Worm (Caenorhabditis elegans): ENCODE data around the gene glb-23.
A peak's percentile ranks its signal among the peaks of the same experiment; 100 is the strongest.

Gene glb-23

ce11 chrIV:7243913-7244312, 24.6 kb upstream of the glb-23 start, which contains the start of gene afmd-1:
Gene afmd-1, plus strand, starts transcription at chrIV:7244228.
- TF ChIP-seq ztf-29 (GFP tag; IDR thresholded peaks at IDR 0.05) (no peak), ztf-23 (GFP tag; IDR thresholded peaks at IDR 0.05) (no peak), ref-1 (GFP tag; conservative IDR thresholded peaks at IDR 0.05) (no peak), cog-1 (tag; optimal IDR thresholded peaks at IDR 0.05) (no peak), T22C8.4 (GFP tag; IDR thresholded peaks at IDR 0.05) (no peak)

ce11 chrIV:7242220-7242789, 23.0 kb upstream of the glb-23 start, which contains the start of gene gstk-2:
Gene gstk-2, minus strand, starts transcription at chrIV:7242270.
- TF ChIP-seq klf-2 (GFP tag; conservative IDR thresholded peaks at IDR 0.05) (no peak), ztf-29 (GFP tag; IDR thresholded peaks at IDR 0.05) (no peak), ztf-23 (GFP tag; IDR thresholded peaks at IDR 0.05) (no peak), tab-1 (GFP tag; IDR thresholded peaks at IDR 0.05) (no peak), med-1 (GFP tag; optimal IDR thresholded peaks at IDR 0.05; ENCODE audit: insufficient read depth) (no peak), ref-1 (GFP tag; conservative IDR thresholded peaks at IDR 0.05) (no peak), cog-1 (tag; optimal IDR thresholded peaks at IDR 0.05) (no peak), flt-1 (GFP tag; IDR thresholded peaks at IDR 0.05) (no peak), T22C8.4 (GFP tag; IDR thresholded peaks at IDR 0.05) (no peak)

ce11 chrIV:7240564-7240963, 21.3 kb upstream of the glb-23 start:
- TF ChIP-seq T22C8.4 (GFP tag; IDR thresholded peaks at IDR 0.05) (no peak), klf-2 (GFP tag; conservative IDR thresholded peaks at IDR 0.05) (no peak), tab-1 (GFP tag; IDR thresholded peaks at IDR 0.05) (no peak), flt-1 (GFP tag; IDR thresholded peaks at IDR 0.05) (no peak), med-1 (GFP tag; optimal IDR thresholded peaks at IDR 0.05; ENCODE audit: insufficient read depth) (no peak), cog-1 (tag; optimal IDR thresholded peaks at IDR 0.05) (no peak), ztf-29 (GFP tag; IDR thresholded peaks at IDR 0.05) (no peak), ztf-23 (GFP tag; IDR thresholded peaks at IDR 0.05) (no peak), ref-1 (GFP tag; conservative IDR thresholded peaks at IDR 0.05) (no peak)

ce11 chrIV:7237668-7238214, 18.4 kb upstream of the glb-23 start, which contains the start of gene elo-3:
Gene elo-3, plus strand, starts transcription at chrIV:7237718.
- no peak for TF ChIP-seq ref-1 (GFP tag; conservative IDR thresholded peaks at IDR 0.05)
- TF ChIP-seq ztf-23 (GFP tag; IDR thresholded peaks at IDR 0.05), result no peak
- TF ChIP-seq klf-2 (GFP tag; conservative IDR thresholded peaks at IDR 0.05), result no peak
- no peak for TF ChIP-seq ztf-29 (GFP tag; IDR thresholded peaks at IDR 0.05)
- TF ChIP-seq flt-1 (GFP tag; IDR thresholded peaks at IDR 0.05), result no peak
- no peak for TF ChIP-seq T22C8.4 (GFP tag; IDR thresholded peaks at IDR 0.05)
- TF ChIP-seq cog-1 (tag; optimal IDR thresholded peaks at IDR 0.05), result no peak

- TF ChIP-seq klf-2 (GFP tag; conservative IDR thresholded peaks at IDR 0.05), result no peak
- TF ChIP-seq tab-1 (GFP tag; IDR thresholded peaks at IDR 0.05), result no peak
- TF ChIP-seq ztf-23 (GFP tag; IDR thresholded peaks at IDR 0.05), result no peak
- no peak for TF ChIP-seq cog-1 (tag; optimal IDR thresholded peaks at IDR 0.05)
- TF ChIP-seq flt-1 (GFP tag; IDR thresholded peaks at IDR 0.05), result no peak
- no peak for TF ChIP-seq ztf-29 (GFP tag; IDR thresholded peaks at IDR 0.05)
These were observed 17.0 kb upstream of the glb-23 start for ce11 chrIV:7236248-7236772.

ce11 chrIV:7235382-7235917, 16.2 kb upstream of the glb-23 start:
- no peak for TF ChIP-seq ref-1 (GFP tag; conservative IDR thresholded peaks at IDR 0.05)
- peak; percentile 58 for TF ChIP-seq cog-1 (tag; optimal IDR thresholded peaks at IDR 0.05)
- TF ChIP-seq tab-1 (GFP tag; IDR thresholded peaks at IDR 0.05), result 0 out of 2 replicates have a peak, but pooled peaks have one; percentile 52
- TF ChIP-seq klf-2 (GFP tag; conservative IDR thresholded peaks at IDR 0.05), result no peak
- TF ChIP-seq flt-1 (GFP tag; IDR thresholded peaks at IDR 0.05), result peak; percentile 68
- peak; percentile 55; the same call in 1 of the 2 replicates for TF ChIP-seq ztf-23 (GFP tag; IDR thresholded peaks at IDR 0.05)

ce11 chrIV:7234623-7235022, 15.3 kb upstream of the glb-23 start:
- no peak for TF ChIP-seq med-1 (GFP tag; optimal IDR thresholded peaks at IDR 0.05; ENCODE audit: insufficient read depth)
- TF ChIP-seq ztf-23 (GFP tag; IDR thresholded peaks at IDR 0.05), result no peak
- TF ChIP-seq cog-1 (tag; optimal IDR thresholded peaks at IDR 0.05), result no peak
- no peak for TF ChIP-seq T22C8.4 (GFP tag; IDR thresholded peaks at IDR 0.05)
- no peak for TF ChIP-seq tab-1 (GFP tag; IDR thresholded peaks at IDR 0.05)
- no peak for TF ChIP-seq ztf-29 (GFP tag; IDR thresholded peaks at IDR 0.05)
- no peak for TF ChIP-seq ref-1 (GFP tag; conservative IDR thresholded peaks at IDR 0.05)
- no peak for TF ChIP-seq flt-1 (GFP tag; IDR thresholded peaks at IDR 0.05)
- no peak for TF ChIP-seq klf-2 (GFP tag; conservative IDR thresholded peaks at IDR 0.05)

ce11 chrIV:7233566-7234014, 14.3 kb upstream of the glb-23 start:
- TF ChIP-seq ref-1 (GFP tag; conservative IDR thresholded peaks at IDR 0.05) (no peak), cog-1 (tag; optimal IDR thresholded peaks at IDR 0.05) (no peak), klf-2 (GFP tag; conservative IDR thresholded peaks at IDR 0.05) (no peak), tab-1 (GFP tag; IDR thresholded peaks at IDR 0.05) (no peak), flt-1 (GFP tag; IDR thresholded peaks at IDR 0.05) (no peak)

- TF ChIP-seq ref-1 (GFP tag; conservative IDR thresholded peaks at IDR 0.05) (no peak), klf-2 (GFP tag; conservative IDR thresholded peaks at IDR 0.05) (no peak), flt-1 (GFP tag; IDR thresholded peaks at IDR 0.05) (no peak), tab-1 (GFP tag; IDR thresholded peaks at IDR 0.05) (no peak), med-1 (GFP tag; optimal IDR thresholded peaks at IDR 0.05; ENCODE audit: insufficient read depth) (no peak), ztf-29 (GFP tag; IDR thresholded peaks at IDR 0.05) (no peak), T22C8.4 (GFP tag; IDR thresholded peaks at IDR 0.05) (no peak), ztf-23 (GFP tag; IDR thresholded peaks at IDR 0.05) (no peak), cog-1 (tag; optimal IDR thresholded peaks at IDR 0.05) (no peak)
These were observed 11.6 kb upstream of the glb-23 start, which contains the start of gene D2024.4 for ce11 chrIV:7230935-7231334. Gene D2024.4, plus strand, starts transcription at chrIV:7231235.

Data from whole organism, midembryonic.